Fruit fly (Drosophila melanogaster) whole organism, embryonic: ENCODE measurements around the gene mas.
A peak's percentile ranks its signal among the peaks of the same experiment; 100 is the strongest.

Source experiments
- Aef1 ChIP-seq: fragments of 200-800 bp; sonication (Bioruptor generic); IDR thresholded peaks from 3 replicates; pipeline ENCODE4 v1.3.6; 2022; ENCODE audit warnings: missing biosample characterization, missing genetic modification characterization
- CG10147 ChIP-seq: fragments of 200-800 bp; sonication (Bioruptor generic); optimal IDR thresholded peaks from 2 replicates; lab custom pipeline; 2019; ENCODE audit warnings: missing biosample characterization, mild to moderate bottlenecking, missing genetic modification characterization, moderate library complexity
- CG10979 ChIP-seq: fragments of 200-800 bp; sonication (Bioruptor generic); optimal IDR thresholded peaks from 2 replicates; lab custom pipeline; 2018; ENCODE audit warnings: missing biosample characterization, mild to moderate bottlenecking, missing genetic modification characterization, moderate library complexity
- CG11247 ChIP-seq: fragments of 200-800 bp; sonication (Bioruptor generic); IDR thresholded peaks from 2 replicates; pipeline ENCODE4 v1.3.6; 2022; ENCODE audit warnings: missing biosample characterization, missing genetic modification characterization
- CG1233 ChIP-seq: fragments of 200-800 bp; sonication (Bioruptor generic); optimal IDR thresholded peaks from 4 replicates; lab custom pipeline; 2018; ENCODE audit warnings: missing biosample characterization, mild to moderate bottlenecking, missing genetic modification characterization
- CG12391 ChIP-seq: fragments of 200-800 bp; sonication (Bioruptor generic); optimal IDR thresholded peaks from 3 replicates; lab custom pipeline; 2018; ENCODE audit warnings: missing biosample characterization, mild to moderate bottlenecking, missing genetic modification characterization, moderate library complexity
- CG13287 ChIP-seq: fragments of 200-800 bp; sonication (Bioruptor generic); IDR thresholded peaks from 2 replicates; pipeline ENCODE4 v1.3.6; 2022; ENCODE audit warnings: missing biosample characterization, missing genetic modification characterization; ENCODE audit not compliant: partially characterized antibody
- CG14710 ChIP-seq: fragments of 200-800 bp; sonication (Bioruptor generic); optimal IDR thresholded peaks from 3 replicates; lab custom pipeline; 2019; ENCODE audit warnings: missing biosample characterization, mild to moderate bottlenecking, missing genetic modification characterization, moderate library complexity
- CG1529 ChIP-seq: fragments of 200-800 bp; sonication (Bioruptor generic); optimal IDR thresholded peaks from 3 replicates; lab custom pipeline; 2018; ENCODE audit warnings: missing biosample characterization, missing genetic modification characterization
- CG16863 ChIP-seq: fragments of 200-800 bp; sonication (Bioruptor generic); optimal IDR thresholded peaks from 3 replicates; lab custom pipeline; 2016; ENCODE audit warnings: missing biosample characterization, missing genetic modification characterization
- CG17361 ChIP-seq: fragments of 200-800 bp; sonication (Bioruptor generic); IDR thresholded peaks from 3 replicates; pipeline ENCODE4 v1.3.6; 2022; ENCODE audit warnings: missing biosample characterization, missing genetic modification characterization
- CG18599 ChIP-seq: fragments of 200-800 bp; sonication (Bioruptor generic); optimal IDR thresholded peaks from 3 replicates; lab custom pipeline; 2017; ENCODE audit warnings: missing biosample characterization, missing genetic modification characterization, mild to moderate bottlenecking, moderate library complexity, missing genetic modification reagents
- CG2199 ChIP-seq: fragments of 200-800 bp; sonication (Bioruptor generic); IDR thresholded peaks from 3 replicates; pipeline ENCODE4 v1.3.6; 2022; ENCODE audit warnings: missing biosample characterization, missing genetic modification characterization
- CG32532 ChIP-seq: fragments of 200-800 bp; sonication (Bioruptor generic); IDR thresholded peaks from 2 replicates; pipeline ENCODE4 v1.3.6; 2022; ENCODE audit warnings: missing biosample characterization, missing genetic modification characterization
- CG33213 ChIP-seq: fragments of 200-800 bp; sonication (Bioruptor generic); optimal IDR thresholded peaks from 3 replicates; lab custom pipeline; 2016; ENCODE audit warnings: missing biosample characterization, missing genetic modification characterization
- CG33557 ChIP-seq: fragments of 200-800 bp; sonication (Bioruptor generic); optimal IDR thresholded peaks from 2 replicates; lab custom pipeline; 2019; ENCODE audit warnings: missing biosample characterization, mild to moderate bottlenecking, missing genetic modification characterization, moderate library complexity
- CG34224 ChIP-seq: fragments of 200-800 bp; sonication (Bioruptor generic); IDR thresholded peaks from 3 replicates; pipeline ENCODE4 v1.3.6; 2022; ENCODE audit warnings: missing biosample characterization, missing genetic modification characterization; ENCODE audit not compliant: partially characterized antibody
- CG3995 ChIP-seq: fragments of 200-800 bp; sonication (Bioruptor generic); optimal IDR thresholded peaks from 3 replicates; lab custom pipeline; 2016; ENCODE audit warnings: missing biosample characterization, missing genetic modification characterization
- CG4617 ChIP-seq: fragments of 200-800 bp; sonication (Bioruptor generic); optimal IDR thresholded peaks from 3 replicates; lab custom pipeline; 2016; ENCODE audit warnings: missing biosample characterization, missing genetic modification characterization, borderline replicate concordance
- CG4854 ChIP-seq: fragments of 200-800 bp; sonication (Bioruptor generic); optimal IDR thresholded peaks from 2 replicates; lab custom pipeline; 2016; ENCODE audit warnings: missing biosample characterization, missing genetic modification characterization, inconsistent platforms
- CG8765 ChIP-seq: fragments of 200-800 bp; sonication (Bioruptor generic); IDR thresholded peaks from 2 replicates; pipeline ENCODE4 v1.3.6; 2022; ENCODE audit warnings: missing biosample characterization, missing genetic modification characterization
- CG9797 ChIP-seq: fragments of 200-800 bp; sonication (Bioruptor generic); optimal IDR thresholded peaks from 3 replicates; lab custom pipeline; 2018; ENCODE audit warnings: missing biosample characterization, mild to moderate bottlenecking, missing genetic modification characterization
- CG9932 ChIP-seq: fragments of 200-800 bp; sonication (Bioruptor generic); IDR thresholded peaks from 2 replicates; pipeline ENCODE4 v1.3.6; 2022; ENCODE audit warnings: missing biosample characterization, missing genetic modification characterization
- D19A ChIP-seq: fragments of 200-800 bp; optimal IDR thresholded peaks from 3 replicates; lab custom pipeline; 2019; ENCODE audit warnings: missing biosample characterization, mild to moderate bottlenecking, missing genetic modification characterization, moderate library complexity
- HmgD ChIP-seq: fragments of 200-800 bp; sonication (Bioruptor generic); optimal IDR thresholded peaks from 3 replicates; lab custom pipeline; 2016; ENCODE audit warnings: missing biosample characterization, missing genetic modification characterization
- Hr39 ChIP-seq: fragments of >200 bp; optimal IDR thresholded peaks from 2 replicates; lab custom pipeline; 2017
- Max ChIP-seq: fragments of 200-800 bp; sonication (Bioruptor generic); optimal IDR thresholded peaks from 2 replicates; lab custom pipeline; 2016; ENCODE audit warnings: missing biosample characterization, mild to moderate bottlenecking, missing genetic modification characterization
- Nf-YB ChIP-seq: fragments of 200-800 bp; sonication (Bioruptor generic); optimal IDR thresholded peaks from 3 replicates; lab custom pipeline; 2019; ENCODE audit warnings: missing biosample characterization, mild to moderate bottlenecking, missing genetic modification characterization, moderate library complexity
- Opbp ChIP-seq: fragments of 200-800 bp; sonication (Bioruptor generic); IDR thresholded peaks from 3 replicates; pipeline ENCODE4 v1.3.6; 2022; ENCODE audit warnings: missing biosample characterization, missing genetic modification characterization; ENCODE audit not compliant: partially characterized antibody
- Side ChIP-seq: fragments of 200-800 bp; sonication (Bioruptor generic); optimal IDR thresholded peaks from 2 replicates; lab custom pipeline; 2016; ENCODE audit warnings: missing biosample characterization, missing genetic modification characterization
- Sry-β ChIP-seq: fragments of 200-800 bp; sonication (Bioruptor generic); optimal IDR thresholded peaks from 2 replicates; lab custom pipeline; 2018; ENCODE audit warnings: missing biosample characterization, mild to moderate bottlenecking, missing genetic modification characterization, moderate library complexity
- Stat92E ChIP-seq, 3 experiments: fragments of >200 bp in 2 of 3; fragments of 200-800 bp in 1 of 3; sonication (Bioruptor generic) in 1 of 3; optimal IDR thresholded peaks; 2 replicates each; lab custom pipeline; 2017 to 2019; ENCODE audit warnings: missing biosample characterization in 3 of 3, missing genetic modification characterization in 3 of 3, mild to moderate bottlenecking in 1 of 3, moderate library complexity in 1 of 3
- Xbp1 ChIP-seq: fragments of 200-800 bp; sonication (Bioruptor generic); optimal IDR thresholded peaks from 3 replicates; lab custom pipeline; 2016; ENCODE audit warnings: missing biosample characterization, mild to moderate bottlenecking, missing genetic modification characterization
- Xrp1 ChIP-seq: fragments of 200-800 bp; sonication (Bioruptor generic); IDR thresholded peaks from 2 replicates; pipeline ENCODE4 v1.3.6; 2022; ENCODE audit warnings: missing biosample characterization, missing genetic modification characterization
- YL-1 ChIP-seq: fragments of 200-800 bp; sonication (Bioruptor generic); optimal IDR thresholded peaks from 3 replicates; lab custom pipeline; 2017; ENCODE audit warnings: missing biosample characterization, mild to moderate bottlenecking, missing genetic modification characterization
- amos ChIP-seq: fragments of 200-800 bp; sonication (Bioruptor generic); IDR thresholded peaks from 2 replicates; pipeline ENCODE4 v1.3.6; 2022; ENCODE audit warnings: missing biosample characterization, missing genetic modification characterization; ENCODE audit not compliant: partially characterized antibody
- bcd ChIP-seq: fragments of 200-800 bp; sonication (Bioruptor generic); optimal IDR thresholded peaks from 2 replicates; lab custom pipeline; 2017; ENCODE audit warnings: missing biosample characterization, mild to moderate bottlenecking, missing genetic modification characterization
- btn ChIP-seq: fragments of 200-800 bp; sonication (Bioruptor generic); optimal IDR thresholded peaks from 2 replicates; lab custom pipeline; 2016; ENCODE audit warnings: missing biosample characterization, missing genetic modification characterization
- cad ChIP-seq: fragments of >200 bp; optimal IDR thresholded peaks from 2 replicates; lab custom pipeline; 2017; ENCODE audit warnings: missing biosample characterization, missing genetic modification characterization
- chm ChIP-seq: fragments of 200-800 bp; sonication (Bioruptor generic); IDR thresholded peaks from 2 replicates; pipeline ENCODE4 v1.3.6; 2022; ENCODE audit warnings: missing biosample characterization, missing genetic modification characterization
- fd96Cb ChIP-seq: fragments of 200-800 bp; sonication (Bioruptor generic); optimal IDR thresholded peaks from 2 replicates; lab custom pipeline; 2018; ENCODE audit warnings: missing biosample characterization, mild to moderate bottlenecking, missing genetic modification characterization, moderate library complexity
- hkb ChIP-seq, 2 experiments: fragments of 200-800 bp in 1 of 2; fragments of >200 bp in 1 of 2; sonication (Bioruptor generic) in 1 of 2; IDR thresholded peaks in 1 of 2; optimal IDR thresholded peaks in 1 of 2; 2 replicates each; pipeline versions ENCODE4 v1.3.6 to Lab custom; 2017 to 2022; ENCODE audit warnings: missing biosample characterization in 1 of 2, missing genetic modification characterization in 1 of 2
- ind ChIP-seq: fragments of 200-800 bp; sonication (Bioruptor generic); optimal IDR thresholded peaks from 3 replicates; lab custom pipeline; 2016; ENCODE audit warnings: missing biosample characterization, missing genetic modification characterization
- ken ChIP-seq: fragments of 200-800 bp; sonication (Bioruptor generic); IDR thresholded peaks from 3 replicates; pipeline ENCODE4 v1.3.6; 2022; ENCODE audit warnings: missing biosample characterization, missing genetic modification characterization
- prd ChIP-seq, 3 experiments: fragments of >200 bp in 2 of 3; fragments of 200-800 bp in 1 of 3; sonication (Bioruptor generic) in 1 of 3; optimal IDR thresholded peaks in 2 of 3; IDR thresholded peaks in 1 of 3; 2 replicates in 2 of 3; 3 replicates in 1 of 3; pipeline versions ENCODE4 v1.3.6 to Lab custom; 2017 to 2022; ENCODE audit warnings: missing biosample characterization in 1 of 3, missing genetic modification characterization in 1 of 3
- sens-2 ChIP-seq: fragments of 200-800 bp; sonication (Bioruptor generic); IDR thresholded peaks from 2 replicates; pipeline ENCODE4 v1.3.6; 2022; ENCODE audit warnings: missing biosample characterization, missing genetic modification characterization
- tap ChIP-seq: fragments of 200-800 bp; optimal IDR thresholded peaks from 3 replicates; lab custom pipeline; 2019; ENCODE audit warnings: missing biosample characterization, mild to moderate bottlenecking, missing genetic modification characterization, moderate library complexity
- zfh2 ChIP-seq: fragments of 200-800 bp; sonication (Bioruptor generic); optimal IDR thresholded peaks from 2 replicates; lab custom pipeline; 2016; ENCODE audit warnings: missing biosample characterization, missing genetic modification characterization

Gene mas

DNA sequence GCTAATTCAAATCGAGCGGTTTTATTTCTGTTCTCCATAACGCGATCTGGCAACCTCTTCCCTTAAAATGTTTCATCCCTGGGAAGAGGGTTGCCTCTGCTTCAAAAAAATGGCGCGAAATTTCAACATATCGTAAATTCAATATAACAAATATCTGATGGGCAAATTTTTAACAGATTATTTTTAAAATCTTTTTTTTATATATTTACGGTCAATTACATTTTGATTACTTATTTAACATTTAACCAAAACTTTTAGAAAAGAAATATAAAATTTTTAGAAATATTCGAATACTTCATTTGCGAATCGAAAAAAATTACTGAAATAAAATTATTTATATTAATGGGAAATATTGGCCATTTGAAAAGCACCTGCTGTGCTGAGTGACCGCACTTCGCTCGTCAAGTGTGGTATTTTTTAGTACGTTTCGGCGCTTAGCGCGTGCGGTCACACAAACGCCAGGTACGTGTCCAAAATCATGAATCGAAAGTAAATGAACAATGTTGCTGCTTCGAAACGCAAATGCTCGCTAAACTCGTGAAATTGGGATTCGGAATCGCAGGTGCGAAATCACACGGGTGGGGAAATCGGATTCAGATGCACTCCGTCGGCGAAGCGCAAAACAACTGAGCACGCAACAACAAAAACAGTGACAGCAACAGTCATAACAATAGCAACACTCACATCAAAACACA is 2.8 kb upstream of the mas start, which contains the start of gene Ero1L (continued):
- peak; percentile 42; the same call in 1 of the 3 replicates for TF ChIP-seq Opbp (GFP tag; lab: Robert Waterston, UW)
- TF ChIP-seq D19A = peak; percentile 42
- TF ChIP-seq CG12391 (tag; lab: Kevin White, UChicago) = peak; percentile 55
- peak; percentile 37; the same call in 1 of the 2 replicates for TF ChIP-seq amos (GFP tag; lab: Robert Waterston, UW)
- no peak for TF ChIP-seq HmgD (GFP tag; lab: Kevin White, UChicago)
- TF ChIP-seq hkb (optimal IDR thresholded peaks at IDR 0.05; lab: Kevin White, UChicago) = no peak
- no peak for TF ChIP-seq hkb (GFP tag; IDR thresholded peaks at IDR 0.05; lab: Robert Waterston, UW)
- TF ChIP-seq CG34224 (GFP tag; lab: Robert Waterston, UW) = no peak
- TF ChIP-seq CG1233 (GFP tag; lab: Kevin White, UChicago) = no peak
- no peak for TF ChIP-seq Side
- no peak for TF ChIP-seq CG16863 (GFP tag; lab: Kevin White, UChicago)
- TF ChIP-seq YL-1 = peak; percentile 81
- peak; percentile 87 for TF ChIP-seq CG4617 (GFP tag; lab: Kevin White, UChicago)
- 0 out of 2 replicates have a peak, but pooled peaks have one; percentile 6 for TF ChIP-seq chm (GFP tag; lab: Robert Waterston, UW)
- TF ChIP-seq CG4854 = no peak
- peak; percentile 2 for TF ChIP-seq ind (GFP tag; lab: Kevin White, UChicago)
- peak; percentile 25; the same call in 1 of the 2 replicates for TF ChIP-seq CG9932
- TF ChIP-seq CG10147 = peak; percentile 36
- peak; percentile 6 for TF ChIP-seq CG33213 (GFP tag; lab: Kevin White, UChicago)
- peak; percentile 52 for TF ChIP-seq Aef1 (GFP tag; lab: Robert Waterston, UW)
- TF ChIP-seq CG1529 = no peak
- TF ChIP-seq CG8765 (GFP tag; lab: Robert Waterston, UW) = no peak
- TF ChIP-seq cad = no peak
- TF ChIP-seq sens-2 = no peak
- peak; percentile 29 for TF ChIP-seq CG10979 (tag; lab: Kevin White, UChicago)
- no peak for TF ChIP-seq tap (tag; lab: Kevin White, UChicago)
- no peak for TF ChIP-seq CG33557
- TF ChIP-seq Hr39 (lab: Kevin White, UChicago) = no peak
- peak; percentile 55 for TF ChIP-seq CG18599 (GFP tag; lab: Kevin White, UChicago)
- peak; percentile 21 for TF ChIP-seq CG3995 (GFP tag; lab: Kevin White, UChicago)
- TF ChIP-seq CG11247 (GFP tag; lab: Robert Waterston, UW) = peak; percentile 36; the same call in 1 of the 2 replicates
- TF ChIP-seq CG32532 (GFP tag; lab: Robert Waterston, UW) = peak; percentile 23; the same call in 1 of the 2 replicates
- peak; percentile 65; the same call in 1 of the 3 replicates for TF ChIP-seq CG2199 (GFP tag; lab: Robert Waterston, UW)
- TF ChIP-seq CG14710 = peak; percentile 73
- TF ChIP-seq ken (GFP tag; lab: Robert Waterston, UW) = no peak
- TF ChIP-seq CG17361 = peak; percentile 68; the same call in 2 of the 3 replicates
- peak; percentile 17 for TF ChIP-seq Xbp1 (GFP tag; lab: Kevin White, UChicago)
- TF ChIP-seq Xrp1 (GFP tag; lab: Robert Waterston, UW) = peak; percentile 27; the same call in 1 of the 2 replicates
- TF ChIP-seq CG13287 (GFP tag; lab: Robert Waterston, UW) = peak; percentile 50; the same call in 1 of the 2 replicates
- peak; percentile 14 for TF ChIP-seq fd96Cb
- no peak for TF ChIP-seq prd (optimal IDR thresholded peaks at IDR 0.05; lab: Kevin White, UChicago)
- no peak for TF ChIP-seq prd (GFP tag; IDR thresholded peaks at IDR 0.05; lab: Robert Waterston, UW)
- TF ChIP-seq zfh2 (GFP tag; lab: Kevin White, UChicago) = no peak
- TF ChIP-seq Max (GFP tag; lab: Kevin White, UChicago) = peak; percentile 39
- peak; percentile 9 for TF ChIP-seq Nf-YB (GFP tag; lab: Kevin White, UChicago)
- TF ChIP-seq bcd (GFP tag; lab: Kevin White, UChicago) = no peak
- TF ChIP-seq btn = no peak
- TF ChIP-seq Stat92E (GFP tag; optimal IDR thresholded peaks at IDR 0.05; lab: Kevin White, UChicago) = peak in 1 of 3 experiments; percentile 24
- peak; percentile 94 for TF ChIP-seq CG9797 (GFP tag; lab: Kevin White, UChicago)
- TF ChIP-seq Sry-β (GFP tag; lab: Kevin White, UChicago) = peak; percentile 0
